Worm (Caenorhabditis elegans): ENCODE results near the gene W10G11.2.

W10G11.2 gene

DNA sequence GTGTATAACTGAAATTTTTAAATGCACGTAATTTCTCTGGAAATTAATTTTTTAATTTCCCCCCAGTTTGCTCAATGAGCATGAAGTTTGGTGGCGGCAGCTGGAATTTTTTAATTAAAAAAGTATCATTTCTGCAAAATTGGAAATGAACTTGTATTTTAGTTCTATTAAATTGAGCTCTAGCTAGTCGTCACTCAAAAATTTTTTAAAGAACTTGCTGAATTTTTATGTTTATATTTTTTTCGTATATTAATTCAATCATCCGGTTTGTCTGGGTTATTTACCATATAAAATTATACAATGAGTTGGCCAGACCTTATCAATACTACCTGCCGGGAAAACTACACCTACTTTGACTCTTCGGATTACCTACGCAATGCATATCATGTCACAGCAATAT is 20.3 kb upstream of the W10G11.2 start, which contains the start of gene srh-59:
TSS of gene srh-59 (plus strand) at position 301 of the 400 bp plus-strand sequence.
- TF ChIP-seq ama-1 (optimal IDR thresholded peaks at IDR 0.05) = no peak
- no peak for TF ChIP-seq ama-1 (GFP tag; optimal IDR thresholded peaks at IDR 0.05)
- TF ChIP-seq him-1 (tag; optimal IDR thresholded peaks at IDR 0.05) = no peak
- TF ChIP-seq hrde-1 (tag; optimal IDR thresholded peaks at IDR 0.05; ENCODE audit: borderline replicate concordance) = no peak
- no peak for TF ChIP-seq F49E8.2 (tag; optimal IDR thresholded peaks at IDR 0.05; ENCODE audit: insufficient read depth)
- no peak for TF ChIP-seq sdz-38 (tag; optimal IDR thresholded peaks at IDR 0.05)
- no peak for TF ChIP-seq madf-8 (GFP tag; conservative IDR thresholded peaks at IDR 0.05)
- TF ChIP-seq tbp1 (GFP tag; optimal IDR thresholded peaks at IDR 0.05) = no peak
- no peak for TF ChIP-seq F57A8.1 (GFP tag; optimal IDR thresholded peaks at IDR 0.05)
- TF ChIP-seq rpc-1 (optimal IDR thresholded peaks at IDR 0.05) = no peak
- TF ChIP-seq rpc-1 (tag; optimal IDR thresholded peaks at IDR 0.05) = no peak
- TF ChIP-seq ztf-3 (GFP tag; optimal IDR thresholded peaks at IDR 0.05) = no peak

DNA sequence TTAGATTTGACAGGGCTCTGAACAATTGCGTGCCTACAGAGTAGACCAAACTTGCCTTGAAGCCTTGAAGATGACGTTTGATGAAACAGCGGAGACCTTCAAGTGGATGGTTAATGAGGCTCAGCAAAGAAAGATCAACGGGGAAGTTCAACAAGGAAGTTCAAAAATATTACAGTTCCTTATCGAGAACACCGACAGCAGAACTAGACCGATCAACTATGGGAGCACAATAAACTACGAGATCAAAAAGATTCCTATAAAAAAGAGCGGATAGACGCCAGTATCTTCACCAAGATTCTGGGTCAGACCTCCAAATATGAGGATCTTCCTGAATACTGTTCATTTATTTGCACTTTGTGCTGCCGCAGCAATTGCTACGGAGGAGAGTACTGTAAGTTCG is 18.3 kb upstream of the W10G11.2 start, which contains the start of gene clec-134:
TSS of gene clec-134 (plus strand) at position 301 of the 400 bp plus-strand sequence.
- TF ChIP-seq rec-8 (tag; optimal IDR thresholded peaks at IDR 0.05) = no peak

DNA sequence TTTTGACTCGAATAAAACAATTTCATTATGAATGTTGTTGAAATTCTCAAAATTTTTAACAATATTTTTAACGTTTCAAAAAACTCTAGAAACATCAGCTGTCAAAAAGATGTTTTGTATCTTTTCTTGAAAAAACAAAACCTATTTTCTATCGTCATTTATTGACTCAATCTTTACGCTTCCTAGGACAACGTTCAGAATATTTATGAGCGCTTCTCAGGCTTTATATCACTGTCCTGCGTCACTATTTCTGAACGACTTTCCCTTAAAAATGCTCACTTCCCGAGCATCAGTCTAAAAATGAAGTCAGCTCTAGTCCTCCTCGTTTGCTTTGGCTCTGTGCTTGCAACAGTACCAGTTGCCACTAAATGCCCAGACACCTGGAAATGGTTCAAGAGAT is 16.7 kb upstream of the W10G11.2 start, which contains the start of gene clec-133:
TSS of gene clec-133 (plus strand) at position 301 of the 400 bp plus-strand sequence.
- no peak for TF ChIP-seq ztf-25 (GFP tag; IDR thresholded peaks at IDR 0.05)
- TF ChIP-seq nhr-120 (GFP tag; IDR thresholded peaks at IDR 0.05) = no peak
- TF ChIP-seq madf-6 (GFP tag; IDR thresholded peaks at IDR 0.05) = no peak
- no peak for TF ChIP-seq ccch-3 (GFP tag; optimal IDR thresholded peaks at IDR 0.05)
- no peak for TF ChIP-seq B0336.3 (GFP tag; IDR thresholded peaks at IDR 0.05)
- no peak for TF ChIP-seq efl-1 (GFP tag; optimal IDR thresholded peaks at IDR 0.05)
- TF ChIP-seq zfh-2 (GFP tag; conservative IDR thresholded peaks at IDR 0.05) = no peak
- no peak for TF ChIP-seq egrh-3 (GFP tag; IDR thresholded peaks at IDR 0.05)
- no peak for TF ChIP-seq ZK185.1 (tag; optimal IDR thresholded peaks at IDR 0.05; ENCODE audit: poor library complexity, severe bottlenecking)
- TF ChIP-seq rpc-1 (optimal IDR thresholded peaks at IDR 0.05) = no peak
- no peak for TF ChIP-seq rpc-1 (tag; optimal IDR thresholded peaks at IDR 0.05)
- no peak for TF ChIP-seq madf-10 (tag; optimal IDR thresholded peaks at IDR 0.05)
- no peak for TF ChIP-seq pha-4 (tag; optimal IDR thresholded peaks at IDR 0.05)

DNA sequence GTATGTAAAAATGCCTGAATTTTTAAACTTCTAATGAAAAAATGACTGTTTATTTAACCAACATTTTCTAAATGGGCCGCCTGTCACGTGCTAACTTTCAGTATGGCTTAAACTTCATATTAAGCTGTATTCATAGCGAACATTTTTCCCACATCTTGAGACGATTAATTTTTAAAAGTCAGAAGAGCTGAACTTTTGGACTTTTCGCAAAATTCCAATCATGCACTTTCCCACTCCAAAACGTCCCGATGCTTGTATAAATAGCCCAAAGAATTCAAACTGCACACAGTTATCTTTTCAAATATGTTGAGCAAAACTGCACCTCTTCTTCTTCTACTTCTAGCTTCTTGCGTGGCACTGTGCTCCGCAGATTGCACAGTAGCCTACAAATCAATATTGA is 15.3 kb upstream of the W10G11.2 start, which contains the start of gene clec-132:
TSS of gene clec-132 (plus strand) at position 301 of the 400 bp plus-strand sequence.
- no peak for TF ChIP-seq tbp1 (GFP tag; optimal IDR thresholded peaks at IDR 0.05)
- TF ChIP-seq ceh-40 (GFP tag; IDR thresholded peaks at IDR 0.05) = no peak
- TF ChIP-seq fkh-3 (tag; optimal IDR thresholded peaks at IDR 0.05) = no peak
- TF ChIP-seq madf-3 (GFP tag; IDR thresholded peaks at IDR 0.05) = no peak
- TF ChIP-seq efl-1 (GFP tag; optimal IDR thresholded peaks at IDR 0.05) = no peak
- TF ChIP-seq F52B5.7 (tag; optimal IDR thresholded peaks at IDR 0.05) = no peak
- no peak for TF ChIP-seq dox-1 (GFP tag; IDR thresholded peaks at IDR 0.05)
- TF ChIP-seq snpc-1.3 (tag; optimal IDR thresholded peaks at IDR 0.05; ENCODE audit: insufficient read depth) = no peak
- TF ChIP-seq tbx-9 (tag; optimal IDR thresholded peaks at IDR 0.05; ENCODE audit: borderline replicate concordance) = no peak
- TF ChIP-seq F33H1.4 (GFP tag; IDR thresholded peaks at IDR 0.05) = no peak
- TF ChIP-seq nhr-80 (tag; optimal IDR thresholded peaks at IDR 0.05) = no peak
- no peak for TF ChIP-seq C17E4.6 (GFP tag; IDR thresholded peaks at IDR 0.05)
- no peak for TF ChIP-seq bed-1 (GFP tag; IDR thresholded peaks at IDR 0.05)

All from whole organism, young adult.